Worm (Caenorhabditis elegans) whole organism, midembryonic: ENCODE measurements around the gene ZC190.8.
"Not testable (repeated sequence)": the region's sequence is repeated elsewhere in the genome, so short reads cannot be mapped to it uniquely, and the experiment has no call there.

Experiments
- T22C8.4 ChIP-seq: fragments of 200-800 bp; sonication (Bioruptor generic); IDR thresholded peaks from 2 replicates; pipeline ENCODE4 v1.3.6; 2022; ENCODE audit warnings: missing genetic modification characterization, missing compliant biosample characterization
- cog-1 ChIP-seq: sonication (generic microtip); optimal IDR thresholded peaks from 2 replicates; lab custom pipeline; 2016; ENCODE audit warnings: missing genetic modification characterization, missing compliant biosample characterization
- flt-1 ChIP-seq: fragments of 200-800 bp; sonication (Bioruptor generic); IDR thresholded peaks from 2 replicates; pipeline ENCODE4 v1.3.6; 2022; ENCODE audit warnings: missing genetic modification characterization, missing compliant biosample characterization
- klf-2 ChIP-seq: fragments of 200-800 bp; sonication (Bioruptor generic); conservative IDR thresholded peaks from 2 replicates; pipeline ENCODE4 v1.3.6; 2022; ENCODE audit warnings: missing genetic modification reagents, missing genetic modification characterization, missing compliant biosample characterization
- med-1 ChIP-seq: sonication (generic microtip); optimal IDR thresholded peaks from 2 replicates; lab custom pipeline; 2017; ENCODE audit warnings: missing genetic modification characterization, mild to moderate bottlenecking, missing compliant biosample characterization, antibody characterized with exemption, missing genetic modification reagents; ENCODE audit not compliant: insufficient read depth
- ref-1 ChIP-seq: fragments of 200-800 bp; sonication (Bioruptor generic); conservative IDR thresholded peaks from 2 replicates; pipeline ENCODE4 v1.3.6; 2022; ENCODE audit warnings: missing genetic modification reagents, missing genetic modification characterization, missing compliant biosample characterization
- tab-1 ChIP-seq: fragments of 200-800 bp; sonication (Bioruptor generic); IDR thresholded peaks from 2 replicates; pipeline ENCODE4 v1.3.6; 2022; ENCODE audit warnings: missing genetic modification characterization, missing compliant biosample characterization
- ztf-23 ChIP-seq: fragments of 200-800 bp; sonication (Bioruptor generic); IDR thresholded peaks from 2 replicates; pipeline ENCODE4 v1.3.6; 2022; ENCODE audit warnings: missing genetic modification reagents, missing genetic modification characterization, missing compliant biosample characterization
- ztf-29 ChIP-seq: fragments of 200-800 bp; sonication (Bioruptor generic); IDR thresholded peaks from 2 replicates; pipeline ENCODE4 v1.3.6; 2022; ENCODE audit warnings: missing genetic modification reagents, missing genetic modification characterization, missing compliant biosample characterization

DNA sequence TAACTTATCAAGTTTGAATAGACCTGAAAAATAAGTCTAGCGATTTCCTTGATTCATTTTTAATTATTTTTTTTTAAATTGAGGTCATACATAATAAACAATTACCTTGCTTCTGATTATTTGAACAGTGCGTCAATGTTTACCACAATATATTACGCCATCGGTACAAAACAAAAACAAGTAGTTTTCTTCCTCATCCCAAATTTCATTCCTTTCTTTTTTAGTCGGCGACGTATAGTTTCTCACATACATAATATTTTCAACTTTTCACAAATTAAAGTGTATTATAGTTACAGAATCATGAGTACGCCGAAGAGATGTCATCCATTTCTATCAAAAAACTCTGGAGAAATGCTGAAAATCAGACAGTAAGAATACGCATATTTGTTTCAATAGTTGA is 38.6 kb upstream of the ZC190.8 start, which contains the start of gene droe-8:
- TF ChIP-seq tab-1 (GFP tag; lab: Robert Waterston, UW); T22C8.4 (GFP tag; lab: Robert Waterston, UW); klf-2; ref-1 (GFP tag; lab: Robert Waterston, UW); ztf-29 (GFP tag; lab: Robert Waterston, UW); cog-1 (tag; lab: Kevin White, UChicago); med-1 (GFP tag; lab: Kevin White, UChicago); ztf-23; flt-1 (GFP tag; lab: Robert Waterston, UW): not testable (repeated sequence)
